Fruit fly (Drosophila melanogaster) whole organism, wandering third instar larva: ENCODE measurements around the gene CG8852.

Source experiments
- CrebA ChIP-seq: fragments of 200-800 bp; sonication (Bioruptor generic); optimal IDR thresholded peaks from 2 replicates; lab custom pipeline; 2016; ENCODE audit warnings: missing biosample characterization, mild to moderate bottlenecking, missing genetic modification characterization, borderline replicate concordance
- Dif ChIP-seq: fragments of 200-275, 200-300 bp; sonication (Bioruptor generic); optimal IDR thresholded peaks from 2 replicates; lab custom pipeline; 2018; ENCODE audit warnings: missing biosample characterization, missing genetic modification characterization; ENCODE audit not compliant: partially characterized antibody
- GATAd ChIP-seq: sonication (Bioruptor generic); optimal IDR thresholded peaks from 2 replicates; lab custom pipeline; 2016; ENCODE audit warnings: missing biosample characterization, missing genetic modification characterization
- HLH106 ChIP-seq: fragments of 200-800 bp; optimal IDR thresholded peaks from 3 replicates; lab custom pipeline; 2019; ENCODE audit warnings: missing biosample characterization, mild to moderate bottlenecking, missing genetic modification characterization, moderate library complexity
- Hnf4 ChIP-seq: fragments of 200-800 bp; sonication (Bioruptor generic); optimal IDR thresholded peaks from 2 replicates; lab custom pipeline; 2016; ENCODE audit warnings: missing biosample characterization, mild to moderate bottlenecking, missing genetic modification characterization
- Jra ChIP-seq: sonication (Bioruptor generic); optimal IDR thresholded peaks from 2 replicates; lab custom pipeline; 2016; ENCODE audit warnings: missing biosample characterization, missing genetic modification characterization
- Mio ChIP-seq: sonication (Bioruptor generic); optimal IDR thresholded peaks from 2 replicates; lab custom pipeline; 2016; ENCODE audit warnings: missing biosample characterization, missing genetic modification characterization
- Rel ChIP-seq, 2 experiments: fragments of 200-800 bp; sonication (Bioruptor generic) in 1 of 2; optimal IDR thresholded peaks; 2 replicates in 1 of 2; 3 replicates in 1 of 2; lab custom pipeline; 2016 to 2019; ENCODE audit warnings: mild to moderate bottlenecking in 2 of 2, missing biosample characterization in 2 of 2, missing genetic modification characterization in 2 of 2, moderate library complexity in 1 of 2
- Sp1 ChIP-seq: fragments of 200-800 bp; sonication (Bioruptor generic); optimal IDR thresholded peaks from 3 replicates; lab custom pipeline; 2019; ENCODE audit warnings: missing biosample characterization, mild to moderate bottlenecking, missing genetic modification characterization, moderate library complexity
- Vsx2 ChIP-seq: fragments of 200-300, 225-300 bp; sonication (Bioruptor generic); optimal IDR thresholded peaks from 2 replicates; lab custom pipeline; 2018; ENCODE audit warnings: missing biosample characterization, missing genetic modification characterization; ENCODE audit not compliant: partially characterized antibody
- br ChIP-seq: fragments of 200-800 bp; sonication (Bioruptor generic); optimal IDR thresholded peaks from 2 replicates; lab custom pipeline; 2016; ENCODE audit warnings: missing biosample characterization, missing genetic modification characterization
- brk ChIP-seq: fragments of 200-800 bp; sonication (Bioruptor generic); optimal IDR thresholded peaks from 2 replicates; lab custom pipeline; 2016; ENCODE audit warnings: missing biosample characterization, mild to moderate bottlenecking, missing genetic modification characterization
- dl ChIP-seq, 2 experiments: fragments of 175-275, 200-275 bp in 1 of 2; fragments of 200-275 bp in 1 of 2; sonication (Bioruptor generic); optimal IDR thresholded peaks; lab custom pipeline; 2018; ENCODE audit warnings: mild to moderate bottlenecking in 2 of 2, missing biosample characterization in 2 of 2, missing genetic modification characterization in 2 of 2, moderate library complexity in 2 of 2; ENCODE audit not compliant: partially characterized antibody in 2 of 2, insufficient read depth in 1 of 2
- dmrt93B ChIP-seq: fragments of 200-800 bp; sonication (Bioruptor generic); optimal IDR thresholded peaks from 2 replicates; lab custom pipeline; 2018; ENCODE audit warnings: missing biosample characterization, mild to moderate bottlenecking, missing genetic modification characterization
- dsf ChIP-seq: sonication (Bioruptor generic); optimal IDR thresholded peaks from 2 replicates; lab custom pipeline; 2016; ENCODE audit warnings: missing biosample characterization, missing genetic modification characterization, borderline replicate concordance
- foxo ChIP-seq, 2 experiments: fragments of 200-800 bp; sonication (Bioruptor generic); optimal IDR thresholded peaks; 2 replicates in 1 of 2; 3 replicates in 1 of 2; lab custom pipeline; 2016 to 2017; ENCODE audit warnings: missing biosample characterization in 2 of 2, missing genetic modification characterization in 2 of 2
- fru ChIP-seq: fragments of 200-800 bp; sonication (Bioruptor generic); optimal IDR thresholded peaks from 3 replicates; lab custom pipeline; 2016; ENCODE audit warnings: missing biosample characterization, mild to moderate bottlenecking, missing genetic modification characterization
- h ChIP-seq: fragments of 200-800 bp; sonication (Bioruptor generic); optimal IDR thresholded peaks from 3 replicates; lab custom pipeline; 2016; ENCODE audit warnings: missing biosample characterization, mild to moderate bottlenecking, missing genetic modification characterization
- jim ChIP-seq: fragments of 175-275, 200-325 bp; sonication (Bioruptor generic); optimal IDR thresholded peaks from 2 replicates; lab custom pipeline; 2016; ENCODE audit warnings: missing biosample characterization, mild to moderate bottlenecking, missing genetic modification characterization
- lola ChIP-seq: fragments of >200 bp; optimal IDR thresholded peaks from 2 replicates; lab custom pipeline; 2017; ENCODE audit warnings: missing biosample characterization, missing genetic modification characterization
- pan ChIP-seq: fragments of >200 bp; optimal IDR thresholded peaks from 2 replicates; lab custom pipeline; 2017
- psq ChIP-seq: fragments of 200-800 bp; sonication (Bioruptor generic); optimal IDR thresholded peaks from 3 replicates; lab custom pipeline; 2017; ENCODE audit warnings: missing biosample characterization, mild to moderate bottlenecking, missing genetic modification characterization, moderate library complexity
- rgr ChIP-seq: fragments of 200-800 bp; sonication (Bioruptor generic); optimal IDR thresholded peaks from 3 replicates; lab custom pipeline; 2016; ENCODE audit warnings: missing biosample characterization, mild to moderate bottlenecking, missing genetic modification characterization
- sv ChIP-seq: fragments of 200-800 bp; sonication (Bioruptor generic); optimal IDR thresholded peaks from 3 replicates; lab custom pipeline; 2016; ENCODE audit warnings: missing biosample characterization, missing genetic modification characterization
- tai ChIP-seq: sonication (Bioruptor generic); optimal IDR thresholded peaks from 2 replicates; lab custom pipeline; 2016; ENCODE audit warnings: missing biosample characterization, missing genetic modification characterization
- usp ChIP-seq: fragments of >200 bp; optimal IDR thresholded peaks from 2 replicates; lab custom pipeline; 2017; ENCODE audit warnings: missing biosample characterization, missing genetic modification characterization
- woc ChIP-seq: sonication (Bioruptor generic); optimal IDR thresholded peaks from 2 replicates; lab custom pipeline; 2016; ENCODE audit warnings: missing biosample characterization, mild to moderate bottlenecking, missing genetic modification characterization

Gene CG8852

DNA sequence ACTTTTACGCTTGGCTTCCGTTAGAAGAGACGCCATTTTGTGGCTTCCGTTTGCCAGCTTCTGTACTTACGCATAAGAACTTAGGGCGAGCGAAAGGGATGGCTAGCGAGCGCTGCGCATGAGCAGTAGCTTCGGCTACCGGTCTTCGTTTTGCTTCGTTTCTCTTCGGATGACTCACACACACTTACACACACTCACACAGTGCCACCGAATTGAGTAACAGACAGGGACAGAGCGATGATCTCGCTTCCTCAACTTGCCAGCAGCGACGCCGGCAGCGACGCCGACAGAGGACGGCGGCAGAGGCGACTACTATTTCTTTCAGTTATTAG is 14.4 kb downstream of the CG8852 start:
- TF ChIP-seq Vsx2 (GFP tag; lab: Kevin White, UChicago) (no peak), dsf (GFP tag; lab: Kevin White, UChicago) (no peak), pan (lab: Kevin White, UChicago) (no peak), CrebA (GFP tag; lab: Kevin White, UChicago) (no peak), br (GFP tag; lab: Kevin White, UChicago) (no peak), woc (GFP tag; lab: Kevin White, UChicago) (no peak), sv (GFP tag; lab: Kevin White, UChicago) (no peak), lola (GFP tag; lab: Kevin White, UChicago) (no peak), foxo (GFP tag; optimal IDR thresholded peaks at IDR 0.05; lab: Kevin White, UChicago) (no peak), Mio (GFP tag; lab: Kevin White, UChicago) (no peak), usp (no peak), Rel (GFP tag; optimal IDR thresholded peaks at IDR 0.05; lab: Kevin White, UChicago) (no peak), Rel (tag; optimal IDR thresholded peaks at IDR 0.05; lab: Kevin White, UChicago) (no peak), dl (GFP tag; optimal IDR thresholded peaks at IDR 0.05; lab: Kevin White, UChicago; ENCODE audit: insufficient read depth in 1 of 2, partially characterized antibody in 2 of 2) (no peak), tai (GFP tag; lab: Kevin White, UChicago) (no peak), fru (GFP tag; lab: Kevin White, UChicago) (no peak), rgr (GFP tag; lab: Kevin White, UChicago) (no peak)

- no peak for TF ChIP-seq HLH106 (tag; lab: Kevin White, UChicago)
- TF ChIP-seq dmrt93B: no peak
- TF ChIP-seq dl (GFP tag; optimal IDR thresholded peaks at IDR 0.05; lab: Kevin White, UChicago; ENCODE audit: insufficient read depth in 1 of 2, partially characterized antibody in 2 of 2): no peak
- TF ChIP-seq h (GFP tag; lab: Kevin White, UChicago): no peak
- peak; percentile 23 for TF ChIP-seq Vsx2 (GFP tag; lab: Kevin White, UChicago)
- no peak for TF ChIP-seq fru (GFP tag; lab: Kevin White, UChicago)
- TF ChIP-seq Dif (GFP tag; lab: Kevin White, UChicago): peak; percentile 43
- no peak for TF ChIP-seq Rel (GFP tag; optimal IDR thresholded peaks at IDR 0.05; lab: Kevin White, UChicago)
- peak; percentile 11 for TF ChIP-seq Rel (tag; optimal IDR thresholded peaks at IDR 0.05; lab: Kevin White, UChicago)
- no peak for TF ChIP-seq jim (GFP tag; lab: Kevin White, UChicago)
- TF ChIP-seq psq: peak; percentile 39
- no peak for TF ChIP-seq br (GFP tag; lab: Kevin White, UChicago)
- no peak for TF ChIP-seq brk (GFP tag; lab: Kevin White, UChicago)
- TF ChIP-seq GATAd (GFP tag; lab: Kevin White, UChicago): no peak
- TF ChIP-seq, all 38 proteins: peak for 4
Measured at dm6 chr2L:3539996-3540395, 15.1 kb downstream of the CG8852 start.

DNA sequence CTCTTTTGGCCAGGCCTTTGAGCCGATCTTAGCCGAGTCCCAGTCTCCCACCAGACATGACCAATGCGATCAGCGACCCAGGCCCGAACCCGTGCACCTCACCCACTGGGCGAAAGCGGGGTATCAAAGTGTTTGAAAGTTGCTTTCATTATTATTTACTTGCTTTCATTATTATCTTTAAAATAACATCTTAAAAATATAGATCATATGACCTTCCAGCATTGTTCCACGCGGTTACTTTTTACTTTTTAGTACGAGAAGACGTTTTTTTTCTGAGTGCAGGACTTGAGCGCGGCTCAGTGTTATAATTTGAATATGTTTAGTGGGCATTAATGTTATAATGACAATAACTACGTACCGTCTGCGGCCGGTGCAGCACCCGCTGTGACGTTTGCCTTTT is 18.1 kb downstream of the CG8852 start:
- TF ChIP-seq HLH106 (tag; lab: Kevin White, UChicago): peak; percentile 55
- TF ChIP-seq Hnf4: peak; percentile 12
- peak; percentile 37 for TF ChIP-seq h (GFP tag; lab: Kevin White, UChicago)
- peak in 1 of 2 experiments; percentile 17 for TF ChIP-seq foxo (GFP tag; optimal IDR thresholded peaks at IDR 0.05; lab: Kevin White, UChicago)
- no peak for TF ChIP-seq psq
- TF ChIP-seq Sp1 (GFP tag; lab: Kevin White, UChicago): peak; percentile 9
- no peak for TF ChIP-seq Rel (GFP tag; optimal IDR thresholded peaks at IDR 0.05; lab: Kevin White, UChicago)
- no peak for TF ChIP-seq Rel (tag; optimal IDR thresholded peaks at IDR 0.05; lab: Kevin White, UChicago)
- no peak for TF ChIP-seq Dif (GFP tag; lab: Kevin White, UChicago)
- peak; percentile 30 for TF ChIP-seq fru (GFP tag; lab: Kevin White, UChicago)
- TF ChIP-seq br (GFP tag; lab: Kevin White, UChicago): no peak
- TF ChIP-seq dsf (GFP tag; lab: Kevin White, UChicago): no peak
- no peak for TF ChIP-seq tai (GFP tag; lab: Kevin White, UChicago)

- TF ChIP-seq Dif (GFP tag; lab: Kevin White, UChicago): peak; percentile 81
- peak; percentile 77 to 81 for TF ChIP-seq dl (GFP tag; optimal IDR thresholded peaks at IDR 0.05; lab: Kevin White, UChicago; ENCODE audit: insufficient read depth in 1 of 2, partially characterized antibody in 2 of 2)
- TF ChIP-seq Jra: no peak
- peak; percentile 15 for TF ChIP-seq br (GFP tag; lab: Kevin White, UChicago)
- peak; percentile 8 for TF ChIP-seq h (GFP tag; lab: Kevin White, UChicago)
- no peak for TF ChIP-seq CrebA (GFP tag; lab: Kevin White, UChicago)
- TF ChIP-seq GATAd (GFP tag; lab: Kevin White, UChicago): no peak
- no peak for TF ChIP-seq woc (GFP tag; lab: Kevin White, UChicago)
- TF ChIP-seq usp: no peak
- peak; percentile 51 for TF ChIP-seq Vsx2 (GFP tag; lab: Kevin White, UChicago)
- TF ChIP-seq lola (GFP tag; lab: Kevin White, UChicago): no peak
- no peak for TF ChIP-seq foxo (GFP tag; optimal IDR thresholded peaks at IDR 0.05; lab: Kevin White, UChicago)
- no peak for TF ChIP-seq psq
Measured at dm6 chr2L:3545033-3545666, 20.2 kb downstream of the CG8852 start.
